Worm (Caenorhabditis elegans) whole organism, early embryonic: ENCODE results near the gene rga-5.

Source experiments
- B0310.2 ChIP-seq: sonication (generic microtip); optimal IDR thresholded peaks from 2 replicates; lab custom pipeline; 2016; ENCODE audit warnings: mild to moderate bottlenecking, missing genetic modification characterization, missing compliant biosample characterization
- F13C5.2 ChIP-seq: sonication (generic microtip); optimal IDR thresholded peaks from 2 replicates; lab custom pipeline; 2017; ENCODE audit warnings: mild to moderate bottlenecking, missing genetic modification characterization, inconsistent platforms, missing compliant biosample characterization
- aly-1 ChIP-seq: sonication (generic microtip); optimal IDR thresholded peaks from 2 replicates; lab custom pipeline; 2016; ENCODE audit warnings: missing genetic modification characterization, missing compliant biosample characterization
- ama-1 ChIP-seq: fragments of 150-350 bp; optimal IDR thresholded peaks from 2 replicates; lab custom pipeline; 2014
- ceh-13 ChIP-seq: fragments of 200-800 bp; sonication (Bioruptor generic); optimal IDR thresholded peaks from 2 replicates; lab custom pipeline; 2018; ENCODE audit warnings: mild to moderate bottlenecking, missing genetic modification characterization, missing compliant biosample characterization
- ceh-36 ChIP-seq: sonication (generic microtip); optimal IDR thresholded peaks from 2 replicates; lab custom pipeline; 2016; ENCODE audit warnings: missing genetic modification characterization, inconsistent platforms, missing compliant biosample characterization
- flt-1 ChIP-seq: fragments of 200-800 bp; sonication (Bioruptor generic); IDR thresholded peaks from 2 replicates; pipeline ENCODE4 v1.3.6; 2022; ENCODE audit warnings: missing genetic modification characterization, missing compliant biosample characterization
- hmbx-1 ChIP-seq: sonication (generic microtip); optimal IDR thresholded peaks from 2 replicates; lab custom pipeline; 2016; ENCODE audit warnings: mild to moderate bottlenecking, missing genetic modification characterization, missing compliant biosample characterization
- hmg-4 ChIP-seq: fragments of 200-800 bp; sonication (Bioruptor generic); optimal IDR thresholded peaks from 2 replicates; lab custom pipeline; 2018; ENCODE audit warnings: mild to moderate bottlenecking, missing genetic modification characterization, missing compliant biosample characterization
- hnd-1 ChIP-seq: sonication (generic microtip); optimal IDR thresholded peaks from 2 replicates; lab custom pipeline; 2016; ENCODE audit warnings: missing genetic modification characterization, missing compliant biosample characterization
- pes-1 ChIP-seq: fragments of 200-800 bp; sonication (Bioruptor generic); IDR thresholded peaks from 2 replicates; pipeline ENCODE4 v1.3.6; 2022; ENCODE audit warnings: missing genetic modification reagents, missing genetic modification characterization, missing compliant biosample characterization
- sea-1 ChIP-seq: fragments of 200-800 bp; sonication (Bioruptor generic); conservative IDR thresholded peaks from 2 replicates; pipeline ENCODE4 v1.3.6; 2022; ENCODE audit warnings: missing genetic modification characterization, missing compliant biosample characterization
- tbx-11 ChIP-seq: fragments of 200-800 bp; sonication (Bioruptor generic); IDR thresholded peaks from 2 replicates; pipeline ENCODE4 v1.3.6; 2022; ENCODE audit warnings: missing genetic modification characterization, missing compliant biosample characterization
- tra-4 ChIP-seq: sonication (generic microtip); optimal IDR thresholded peaks from 2 replicates; lab custom pipeline; 2017; ENCODE audit warnings: missing genetic modification characterization, missing compliant biosample characterization

DNA sequence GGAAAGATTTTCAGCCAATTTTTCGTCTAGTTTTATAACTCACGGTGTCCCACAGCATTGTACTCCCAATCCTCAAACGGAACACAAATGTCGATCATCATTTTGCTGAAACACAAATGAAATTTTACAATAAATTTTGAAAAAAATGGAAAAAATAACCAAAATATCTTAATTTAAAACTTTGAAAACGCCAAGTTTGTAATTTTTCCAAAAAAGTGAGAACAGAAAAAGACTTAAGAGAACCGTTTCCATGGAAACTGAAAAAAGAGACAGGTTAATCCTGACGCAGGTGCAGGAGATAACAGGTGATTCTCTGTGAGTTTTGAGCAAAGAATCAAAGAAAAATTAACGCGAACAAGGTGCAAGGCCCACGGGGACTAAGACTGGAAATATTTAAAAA is 6.8 kb upstream of the rga-5 start, which contains the start of gene Y45F10D.15:
- no peak for TF ChIP-seq sea-1 (GFP tag; lab: Robert Waterston, UW)
- no peak for TF ChIP-seq hmg-4 (GFP tag; lab: Kevin White, UChicago)
- no peak for TF ChIP-seq F13C5.2 (tag; lab: Kevin White, UChicago)
- TF ChIP-seq ama-1 (lab: Kevin White, UChicago): no peak
- TF ChIP-seq flt-1 (GFP tag; lab: Robert Waterston, UW): no peak
- TF ChIP-seq hmbx-1: no peak
- no peak for TF ChIP-seq pes-1 (GFP tag; lab: Robert Waterston, UW)
- TF ChIP-seq aly-1 (tag; lab: Kevin White, UChicago): no peak
- TF ChIP-seq ceh-13 (GFP tag; lab: Kevin White, UChicago): no peak
- no peak for TF ChIP-seq tbx-11 (GFP tag; lab: Robert Waterston, UW)
- TF ChIP-seq hnd-1 (tag; lab: Kevin White, UChicago): no peak
- TF ChIP-seq tra-4: no peak
- TF ChIP-seq B0310.2 (tag; lab: Kevin White, UChicago): no peak
- TF ChIP-seq ceh-36 (tag; lab: Kevin White, UChicago): no peak
